Fruit fly (Drosophila melanogaster) S2 (cell line): ENCODE measurements around the gene CG14731.

Experiments
- CG8478 ChIP-seq: fragments of >200 bp; optimal IDR thresholded peaks from 2 replicates; lab custom pipeline; 2018
- CTCF ChIP-seq, 2 experiments: fragments of >200 bp; optimal IDR thresholded peaks; 2 replicates each; lab custom pipeline; 2018

DNA sequence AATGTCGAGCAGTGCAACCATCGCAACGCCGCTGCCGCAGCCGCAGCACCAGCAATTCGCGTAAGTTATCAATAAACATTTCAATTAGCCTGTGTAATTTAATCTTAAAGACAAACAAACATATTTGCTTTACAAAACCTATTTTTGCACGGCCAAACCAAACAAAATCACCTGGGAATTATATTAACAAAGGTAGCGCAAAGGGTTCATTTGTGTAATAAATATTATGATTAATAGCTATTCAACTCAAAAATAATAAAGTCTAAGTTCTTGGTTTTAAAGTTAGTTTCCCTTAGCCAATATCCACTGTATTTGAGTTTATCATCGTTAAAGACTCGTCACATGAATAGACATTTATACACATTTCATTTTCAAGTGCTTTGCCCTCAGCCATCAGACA, 38.2 kb downstream of the CG14731 start:
- TF ChIP-seq CTCF (optimal IDR thresholded peaks at IDR 0.05; lab: Kevin White, UChicago) (no peak), CG8478 (lab: Kevin White, UChicago) (no peak)
